Worm (Caenorhabditis elegans) whole organism, midembryonic: ENCODE measurements around the gene unc-93.

Experiments
- T22C8.4 ChIP-seq: fragments of 200-800 bp; sonication (Bioruptor generic); IDR thresholded peaks from 2 replicates; pipeline ENCODE4 v1.3.6; 2022; ENCODE audit warnings: missing genetic modification characterization, missing compliant biosample characterization
- cog-1 ChIP-seq: sonication (generic microtip); optimal IDR thresholded peaks from 2 replicates; lab custom pipeline; 2016; ENCODE audit warnings: missing genetic modification characterization, missing compliant biosample characterization
- flt-1 ChIP-seq: fragments of 200-800 bp; sonication (Bioruptor generic); IDR thresholded peaks from 2 replicates; pipeline ENCODE4 v1.3.6; 2022; ENCODE audit warnings: missing genetic modification characterization, missing compliant biosample characterization
- klf-2 ChIP-seq: fragments of 200-800 bp; sonication (Bioruptor generic); conservative IDR thresholded peaks from 2 replicates; pipeline ENCODE4 v1.3.6; 2022; ENCODE audit warnings: missing genetic modification reagents, missing genetic modification characterization, missing compliant biosample characterization
- med-1 ChIP-seq: sonication (generic microtip); optimal IDR thresholded peaks from 2 replicates; lab custom pipeline; 2017; ENCODE audit warnings: missing genetic modification characterization, mild to moderate bottlenecking, missing compliant biosample characterization, antibody characterized with exemption, missing genetic modification reagents; ENCODE audit not compliant: insufficient read depth
- ref-1 ChIP-seq: fragments of 200-800 bp; sonication (Bioruptor generic); conservative IDR thresholded peaks from 2 replicates; pipeline ENCODE4 v1.3.6; 2022; ENCODE audit warnings: missing genetic modification reagents, missing genetic modification characterization, missing compliant biosample characterization
- tab-1 ChIP-seq: fragments of 200-800 bp; sonication (Bioruptor generic); IDR thresholded peaks from 2 replicates; pipeline ENCODE4 v1.3.6; 2022; ENCODE audit warnings: missing genetic modification characterization, missing compliant biosample characterization
- ztf-23 ChIP-seq: fragments of 200-800 bp; sonication (Bioruptor generic); IDR thresholded peaks from 2 replicates; pipeline ENCODE4 v1.3.6; 2022; ENCODE audit warnings: missing genetic modification reagents, missing genetic modification characterization, missing compliant biosample characterization
- ztf-29 ChIP-seq: fragments of 200-800 bp; sonication (Bioruptor generic); IDR thresholded peaks from 2 replicates; pipeline ENCODE4 v1.3.6; 2022; ENCODE audit warnings: missing genetic modification reagents, missing genetic modification characterization, missing compliant biosample characterization

unc-93 gene

DNA sequence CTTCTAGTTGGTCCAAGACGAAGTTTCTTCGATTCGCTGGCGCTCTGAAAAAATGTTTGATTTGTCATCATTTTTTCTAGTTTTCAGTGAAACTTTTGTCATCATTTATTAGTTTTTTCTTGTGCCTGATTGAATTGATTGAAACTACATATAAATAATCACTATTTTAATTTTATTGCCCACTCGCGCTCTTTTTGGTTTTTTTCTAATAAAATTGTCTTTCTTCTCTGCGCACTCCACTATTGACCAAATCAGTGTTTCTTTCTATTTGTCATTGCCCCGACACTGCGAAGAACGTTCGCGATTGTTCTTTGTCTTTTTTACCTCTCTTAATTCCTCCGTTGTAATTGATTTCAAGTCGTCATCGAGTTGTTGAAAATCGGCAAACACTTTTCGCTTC is 6.1 kb downstream of the unc-93 start:
- TF ChIP-seq tab-1 (GFP tag; lab: Robert Waterston, UW) (no peak), ztf-29 (GFP tag; lab: Robert Waterston, UW) (no peak), cog-1 (no peak), T22C8.4 (GFP tag; lab: Robert Waterston, UW) (no peak), ztf-23 (GFP tag; lab: Robert Waterston, UW) (no peak), klf-2 (GFP tag; lab: Robert Waterston, UW) (no peak), flt-1 (GFP tag; lab: Robert Waterston, UW) (no peak), ref-1 (no peak), med-1 (GFP tag; lab: Kevin White, UChicago) (no peak)

DNA sequence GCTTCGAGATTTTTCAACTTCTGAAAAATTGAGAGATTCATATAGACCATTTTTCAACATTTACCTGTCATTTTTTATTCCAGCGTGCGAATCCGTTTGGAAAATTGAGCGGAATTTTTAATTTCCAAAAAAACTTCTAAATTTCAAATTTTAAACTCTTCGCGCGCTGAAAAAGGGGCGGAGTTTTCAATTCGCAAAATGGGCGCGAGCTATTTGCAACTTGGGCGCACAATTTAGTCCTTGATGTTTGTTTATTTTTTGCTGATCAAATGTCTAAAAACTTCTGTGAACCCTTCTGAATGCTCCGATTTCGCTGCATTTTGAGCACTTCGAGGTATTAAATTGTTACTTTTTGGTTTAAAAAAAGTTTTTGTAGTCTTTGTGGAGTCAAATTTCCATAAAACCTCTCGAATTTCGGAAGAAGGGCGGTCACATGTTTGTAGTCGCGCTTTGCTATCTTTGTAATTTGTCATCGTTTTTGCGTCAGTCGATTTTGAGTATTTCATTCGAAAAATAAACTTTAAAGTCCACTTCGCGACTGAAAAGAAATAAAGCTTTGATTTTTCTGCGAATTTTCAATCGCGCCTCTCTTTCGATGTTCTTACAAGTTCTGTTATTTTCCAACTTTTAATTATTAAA is 6.6 kb downstream of the unc-93 start, which contains the start of the genes madf-8 and gsr-1:
Gene madf-8 (minus strand): TSS at position 156 of the 639 bp plus-strand sequence.
Gene gsr-1 (plus strand): TSS at position 231 of the 639 bp plus-strand sequence.
- peak; percentile 68; the same call in 1 of the 2 replicates for TF ChIP-seq ztf-23 (GFP tag; lab: Robert Waterston, UW)
- no peak for TF ChIP-seq ztf-29 (GFP tag; lab: Robert Waterston, UW)

DNA sequence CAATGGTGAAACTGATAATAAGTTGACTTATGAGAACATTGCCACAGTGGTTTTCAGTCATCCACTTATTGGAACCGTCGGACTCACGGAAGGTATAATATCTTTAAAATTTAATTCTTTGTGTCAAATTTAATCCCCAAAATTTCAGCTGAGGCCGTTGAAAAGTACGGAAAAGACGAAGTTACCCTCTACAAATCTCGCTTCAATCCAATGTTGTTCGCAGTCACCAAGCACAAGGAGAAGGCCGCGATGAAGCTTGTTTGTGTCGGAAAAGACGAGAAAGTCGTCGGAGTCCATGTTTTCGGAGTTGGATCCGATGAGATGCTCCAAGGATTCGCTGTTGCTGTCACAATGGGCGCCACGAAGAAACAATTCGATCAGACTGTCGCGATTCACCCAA is 8.3 kb downstream of the unc-93 start:
- TF ChIP-seq T22C8.4 (GFP tag; lab: Robert Waterston, UW) (no peak), ztf-29 (GFP tag; lab: Robert Waterston, UW) (no peak), klf-2 (GFP tag; lab: Robert Waterston, UW) (no peak), tab-1 (GFP tag; lab: Robert Waterston, UW) (no peak), ref-1 (no peak), cog-1 (no peak), med-1 (GFP tag; lab: Kevin White, UChicago) (no peak), flt-1 (GFP tag; lab: Robert Waterston, UW) (no peak), ztf-23 (GFP tag; lab: Robert Waterston, UW) (no peak)

DNA sequence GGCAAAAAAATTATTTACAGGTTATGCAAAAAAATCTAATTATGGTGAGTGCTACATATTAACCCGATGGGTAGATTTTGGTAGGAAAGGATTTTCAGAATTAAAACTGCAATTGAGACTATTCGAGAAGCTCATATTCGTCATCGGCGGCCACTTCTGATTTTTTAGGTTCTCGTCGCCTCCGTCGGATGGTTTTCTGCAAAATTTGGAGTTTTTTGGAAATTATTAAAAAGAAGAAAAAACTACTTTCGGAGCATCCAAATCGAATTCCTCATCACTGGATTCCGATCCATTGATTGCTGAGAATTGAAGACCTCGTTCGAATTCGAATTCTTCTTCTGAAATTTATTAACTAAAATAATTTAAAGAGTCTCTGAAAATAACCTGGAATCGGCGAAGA is 8.8 kb downstream of the unc-93 start:
- TF ChIP-seq tab-1 (GFP tag; lab: Robert Waterston, UW) (no peak), ztf-23 (GFP tag; lab: Robert Waterston, UW) (no peak), cog-1 (no peak), ztf-29 (GFP tag; lab: Robert Waterston, UW) (no peak), ref-1 (no peak), klf-2 (GFP tag; lab: Robert Waterston, UW) (no peak), T22C8.4 (GFP tag; lab: Robert Waterston, UW) (no peak), med-1 (GFP tag; lab: Kevin White, UChicago) (no peak), flt-1 (GFP tag; lab: Robert Waterston, UW) (no peak)

DNA sequence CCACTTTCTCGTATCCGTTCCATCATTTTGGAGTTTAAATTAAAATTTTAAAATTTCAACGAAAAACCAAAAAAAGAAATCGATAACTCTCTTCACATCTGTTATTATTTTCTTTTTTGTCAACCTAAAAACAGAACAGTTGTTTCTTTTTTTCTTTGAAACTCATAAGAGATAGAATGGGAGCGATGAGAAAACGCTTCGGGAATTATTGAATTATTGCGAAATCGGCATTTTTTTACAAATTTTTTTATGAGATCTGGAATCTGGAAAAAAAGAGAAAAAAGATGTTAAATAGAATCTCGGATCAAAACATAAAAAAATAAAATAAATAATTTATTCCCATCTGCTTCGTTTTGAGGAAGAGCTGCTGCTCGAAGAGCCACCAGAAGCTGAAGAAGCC is 13.3 kb downstream of the unc-93 start, which contains the start of gene C46F11.5:
Gene C46F11.5 (minus strand): TSS at position 128 of the 400 bp plus-strand sequence.
- TF ChIP-seq ztf-23 (GFP tag; lab: Robert Waterston, UW): no peak
- TF ChIP-seq ref-1: no peak
- TF ChIP-seq cog-1: no peak
- TF ChIP-seq klf-2 (GFP tag; lab: Robert Waterston, UW): no peak
- no peak for TF ChIP-seq flt-1 (GFP tag; lab: Robert Waterston, UW)
- no peak for TF ChIP-seq med-1 (GFP tag; lab: Kevin White, UChicago)
- TF ChIP-seq tab-1 (GFP tag; lab: Robert Waterston, UW): no peak
- no peak for TF ChIP-seq T22C8.4 (GFP tag; lab: Robert Waterston, UW)
- no peak for TF ChIP-seq ztf-29 (GFP tag; lab: Robert Waterston, UW)

DNA sequence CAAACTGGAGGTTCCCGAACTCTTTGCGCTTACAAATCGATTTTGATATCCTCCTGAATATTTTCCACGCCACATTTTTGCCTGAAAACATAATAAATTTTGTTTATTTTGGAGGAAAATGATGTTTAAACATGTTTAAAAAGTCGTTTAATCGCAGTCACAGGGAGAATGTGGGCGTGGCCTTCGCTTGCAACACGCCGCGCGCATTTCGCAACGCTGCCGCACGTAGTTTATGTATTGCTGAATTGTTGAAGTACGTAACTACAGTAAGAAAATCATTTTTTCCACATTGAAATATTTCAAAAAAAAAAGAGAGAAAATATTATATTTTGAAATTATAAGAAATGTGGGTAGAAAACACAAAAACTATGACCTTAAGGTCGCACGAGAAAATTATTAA is 20.0 kb downstream of the unc-93 start, which contains the start of gene C46F11.4:
Gene C46F11.4 (minus strand): TSS at position 81 of the 400 bp plus-strand sequence.
- peak; percentile 94 for TF ChIP-seq tab-1 (GFP tag; lab: Robert Waterston, UW)
- peak; percentile 93 for TF ChIP-seq flt-1 (GFP tag; lab: Robert Waterston, UW)
- peak; percentile 65; the same call in 1 of the 2 replicates for TF ChIP-seq ref-1
- peak; percentile 84 for TF ChIP-seq T22C8.4 (GFP tag; lab: Robert Waterston, UW)
- TF ChIP-seq ztf-29 (GFP tag; lab: Robert Waterston, UW): peak; percentile 86
- TF ChIP-seq cog-1: peak; percentile 79
- peak; percentile 89 for TF ChIP-seq klf-2 (GFP tag; lab: Robert Waterston, UW)
- TF ChIP-seq med-1 (GFP tag; lab: Kevin White, UChicago): peak; percentile 97
- peak; percentile 94 for TF ChIP-seq ztf-23 (GFP tag; lab: Robert Waterston, UW)

DNA sequence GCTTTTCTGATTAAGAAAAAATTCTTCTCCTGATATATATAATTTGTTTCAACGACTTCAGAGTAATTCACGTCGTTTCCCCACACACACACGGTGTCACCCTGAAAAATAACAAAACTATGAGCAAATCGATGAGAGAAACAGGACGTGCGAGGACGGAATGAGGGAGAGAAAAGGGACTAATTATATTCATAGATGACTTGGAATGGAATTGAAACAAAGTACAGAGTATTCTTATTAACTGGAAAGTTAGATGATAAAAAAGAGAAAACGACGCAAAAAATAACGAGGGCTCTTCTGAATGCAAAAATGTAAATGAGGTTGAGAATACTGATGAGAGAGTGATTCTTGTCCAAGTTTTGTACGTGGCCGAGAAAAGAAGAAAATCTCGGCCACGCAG is 26.2 kb downstream of the unc-93 start, which contains the start of gene C46F11.6:
Gene C46F11.6 (minus strand): TSS at position 101 of the 400 bp plus-strand sequence.
- TF ChIP-seq ztf-29 (GFP tag; lab: Robert Waterston, UW) (no peak), T22C8.4 (GFP tag; lab: Robert Waterston, UW) (no peak), cog-1 (no peak), flt-1 (GFP tag; lab: Robert Waterston, UW) (no peak)

DNA sequence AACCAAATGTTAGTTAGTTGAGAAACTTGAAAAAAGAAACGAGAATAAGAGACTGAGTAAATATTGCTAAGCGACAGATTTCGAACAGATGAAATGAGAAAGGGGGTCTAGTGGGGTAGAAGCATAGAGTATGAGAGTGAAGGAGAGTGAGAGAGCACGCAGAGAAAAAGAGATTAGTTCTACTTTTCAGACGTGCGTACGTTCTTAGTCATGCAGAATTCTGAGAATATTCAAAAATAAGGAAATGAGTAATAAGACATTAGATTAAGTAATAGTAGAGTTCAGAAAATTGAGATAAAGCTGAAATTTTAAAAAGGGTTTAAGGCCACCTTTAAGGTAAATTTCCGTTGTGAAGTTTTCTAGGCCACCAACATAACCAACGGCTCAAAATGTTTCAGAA is 26.8 kb downstream of the unc-93 start:
- TF ChIP-seq tab-1 (GFP tag; lab: Robert Waterston, UW) (no peak), flt-1 (GFP tag; lab: Robert Waterston, UW) (no peak), klf-2 (GFP tag; lab: Robert Waterston, UW) (no peak), ref-1 (no peak), ztf-23 (GFP tag; lab: Robert Waterston, UW) (no peak), T22C8.4 (GFP tag; lab: Robert Waterston, UW) (no peak), med-1 (GFP tag; lab: Kevin White, UChicago) (no peak), ztf-29 (GFP tag; lab: Robert Waterston, UW) (no peak), cog-1 (no peak)

DNA sequence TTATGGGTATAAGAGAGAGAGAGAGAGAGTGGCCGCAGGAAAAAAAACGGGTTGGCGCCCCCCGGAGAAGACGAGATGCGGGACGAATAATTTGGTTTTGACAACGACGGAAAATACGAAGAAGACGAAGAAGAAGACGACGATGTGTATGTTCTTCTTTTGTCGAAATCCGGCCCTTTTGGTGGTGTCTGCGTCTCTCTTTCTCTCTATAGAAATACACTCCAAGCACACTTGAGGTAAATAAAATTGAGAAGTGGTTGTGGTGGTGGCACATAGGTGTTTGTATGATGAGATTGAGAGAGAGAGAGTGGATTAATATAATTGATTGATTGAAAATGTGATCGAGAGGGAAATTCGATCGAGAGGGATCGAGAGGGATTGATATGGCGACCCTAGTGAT is 28.7 kb downstream of the unc-93 start:
- TF ChIP-seq klf-2 (GFP tag; lab: Robert Waterston, UW) (no peak), ztf-29 (GFP tag; lab: Robert Waterston, UW) (no peak), ztf-23 (GFP tag; lab: Robert Waterston, UW) (no peak), ref-1 (no peak), T22C8.4 (GFP tag; lab: Robert Waterston, UW) (no peak), tab-1 (GFP tag; lab: Robert Waterston, UW) (no peak), flt-1 (GFP tag; lab: Robert Waterston, UW) (no peak), med-1 (GFP tag; lab: Kevin White, UChicago) (no peak), cog-1 (no peak)
